Worm (Caenorhabditis elegans) whole organism, young adult: Measurements from ENCODE around the gene apn-1.
A peak's percentile ranks its signal among the peaks of the same experiment; 100 is the strongest.

Experiments
- B0019.2 ChIP-seq: fragments of 200-800 bp; sonication (Bioruptor generic); conservative IDR thresholded peaks from 2 replicates; pipeline ENCODE4 v1.3.6; 2022; ENCODE audit warnings: missing genetic modification reagents, missing genetic modification characterization, missing compliant biosample characterization
- C17E4.6 ChIP-seq: fragments of 200-800 bp; sonication (Bioruptor generic); IDR thresholded peaks from 2 replicates; pipeline ENCODE4 v1.3.6; 2022; ENCODE audit warnings: missing genetic modification reagents, missing genetic modification characterization, missing compliant biosample characterization
- F10E7.11 ChIP-seq: sonication (generic microtip); optimal IDR thresholded peaks from 2 replicates; lab custom pipeline; 2017; ENCODE audit warnings: mild to moderate bottlenecking, missing genetic modification characterization, moderate library complexity, missing compliant biosample characterization
- F37B4.10 ChIP-seq: fragments of 200-800 bp; sonication (Bioruptor generic); IDR thresholded peaks from 2 replicates; pipeline ENCODE4 v1.3.6; 2022; ENCODE audit warnings: missing genetic modification characterization, missing compliant biosample characterization
- F49E8.2 ChIP-seq: sonication (generic microtip); optimal IDR thresholded peaks from 3 replicates; lab custom pipeline; 2017; ENCODE audit warnings: missing genetic modification characterization, mild to moderate bottlenecking, missing compliant biosample characterization, antibody characterized with exemption, moderate library complexity; ENCODE audit not compliant: insufficient read depth
- Y56A3A.18 ChIP-seq: fragments of 200-800 bp; sonication (Bioruptor generic); IDR thresholded peaks from 2 replicates; pipeline ENCODE4 v1.3.6; 2022; ENCODE audit warnings: missing genetic modification reagents, missing genetic modification characterization, missing compliant biosample characterization
- Y67H2A.10 ChIP-seq: fragments of 200-800 bp; sonication (Bioruptor generic); conservative IDR thresholded peaks from 2 replicates; pipeline ENCODE4 v1.3.6; 2022; ENCODE audit warnings: missing genetic modification reagents, missing genetic modification characterization, missing compliant biosample characterization
- ama-1 ChIP-seq, 3 experiments: fragments of 150-350 bp in 1 of 3; sonication (generic microtip) in 2 of 3; optimal IDR thresholded peaks; 2 replicates each; lab custom pipeline; 2014 to 2018; ENCODE audit warnings: missing biosample characterization in 2 of 3, missing genetic modification characterization in 2 of 3, missing genetic modification reagents in 2 of 3
- athp-1 ChIP-seq: sonication (generic microtip); optimal IDR thresholded peaks from 2 replicates; lab custom pipeline; 2017; ENCODE audit warnings: mild to moderate bottlenecking, missing genetic modification characterization, missing compliant biosample characterization
- attf-5 ChIP-seq: fragments of 200-800 bp; sonication (Bioruptor generic); optimal IDR thresholded peaks from 2 replicates; lab custom pipeline; 2018; ENCODE audit warnings: mild to moderate bottlenecking, missing genetic modification characterization, missing compliant biosample characterization
- cebp-2 ChIP-seq: fragments of 200-800 bp; sonication (Bioruptor generic); IDR thresholded peaks from 2 replicates; pipeline ENCODE4 v1.3.6; 2022; ENCODE audit warnings: missing genetic modification characterization, missing compliant biosample characterization
- ceh-100 ChIP-seq: fragments of 200-800 bp; sonication (Bioruptor generic); IDR thresholded peaks from 2 replicates; pipeline ENCODE4 v1.3.6; 2022; ENCODE audit warnings: missing genetic modification reagents, missing genetic modification characterization, missing compliant biosample characterization
- ceh-91 ChIP-seq: fragments of 200-800 bp; sonication (Bioruptor generic); IDR thresholded peaks from 2 replicates; pipeline ENCODE4 v1.3.6; 2022; ENCODE audit warnings: missing genetic modification reagents, missing genetic modification characterization, missing compliant biosample characterization
- dpl-1 ChIP-seq: fragments of 150-350 bp; optimal IDR thresholded peaks from 2 replicates; lab custom pipeline; 2014; ENCODE audit warnings: missing biosample characterization, missing genetic modification reagents, missing genetic modification characterization
- egrh-3 ChIP-seq: fragments of 200-800 bp; sonication (Bioruptor generic); IDR thresholded peaks from 2 replicates; pipeline ENCODE4 v1.3.6; 2022; ENCODE audit warnings: missing genetic modification reagents, missing genetic modification characterization, missing compliant biosample characterization
- ekl-4 ChIP-seq: fragments of 200-800 bp; sonication (Bioruptor generic); IDR thresholded peaks from 2 replicates; pipeline ENCODE4 v1.3.6; 2022; ENCODE audit warnings: missing genetic modification reagents, missing genetic modification characterization, missing compliant biosample characterization
- gei-17 ChIP-seq: fragments of 200-800 bp; sonication (Bioruptor generic); optimal IDR thresholded peaks from 2 replicates; lab custom pipeline; 2018; ENCODE audit warnings: mild to moderate bottlenecking, missing genetic modification characterization, missing compliant biosample characterization
- hlh-12 ChIP-seq: sonication (generic microtip); optimal IDR thresholded peaks from 2 replicates; lab custom pipeline; 2016; ENCODE audit warnings: missing genetic modification characterization, missing compliant biosample characterization
- hmg-20 ChIP-seq: fragments of 200-800 bp; sonication (Bioruptor generic); IDR thresholded peaks from 2 replicates; pipeline ENCODE4 v1.3.6; 2022; ENCODE audit warnings: missing genetic modification reagents, missing genetic modification characterization, missing compliant biosample characterization
- hrde-1 ChIP-seq: sonication (generic microtip); optimal IDR thresholded peaks from 2 replicates; lab custom pipeline; 2016; ENCODE audit warnings: missing genetic modification characterization, mild to moderate bottlenecking, missing compliant biosample characterization, moderate library complexity, missing genotype, missing genetic modification reagents, borderline replicate concordance
- lag-1 ChIP-seq: fragments of 200-800 bp; sonication (Bioruptor generic); IDR thresholded peaks from 2 replicates; pipeline ENCODE4 v1.3.6; 2022; ENCODE audit warnings: missing genetic modification reagents, missing genetic modification characterization, missing compliant biosample characterization
- lin-35 ChIP-seq, 3 experiments: fragments of 150-350 bp in 2 of 3; sonication (generic microtip) in 1 of 3; optimal IDR thresholded peaks; 2 replicates each; lab custom pipeline; 2014 to 2018; ENCODE audit warnings: missing biosample characterization in 3 of 3, missing genetic modification characterization in 3 of 3, missing genetic modification reagents in 3 of 3
- lir-1 ChIP-seq: fragments of 200-800 bp; sonication (Bioruptor generic); conservative IDR thresholded peaks from 2 replicates; pipeline ENCODE4 v1.3.6; 2022; ENCODE audit warnings: missing genetic modification reagents, missing genetic modification characterization, missing compliant biosample characterization
- lsl-1 ChIP-seq: fragments of 200-800 bp; sonication (Bioruptor generic); optimal IDR thresholded peaks from 2 replicates; lab custom pipeline; 2018; ENCODE audit warnings: mild to moderate bottlenecking, missing genetic modification characterization, moderate library complexity, missing compliant biosample characterization
- lsy-27 ChIP-seq: sonication (generic microtip); optimal IDR thresholded peaks from 2 replicates; lab custom pipeline; 2017; ENCODE audit warnings: missing genetic modification characterization, mild to moderate bottlenecking, missing compliant biosample characterization, antibody characterized with exemption, missing genotype, borderline replicate concordance; ENCODE audit not compliant: insufficient read depth
- madf-8 ChIP-seq: fragments of 200-800 bp; sonication (Bioruptor generic); conservative IDR thresholded peaks from 2 replicates; pipeline ENCODE4 v1.3.6; 2022; ENCODE audit warnings: missing genetic modification reagents, missing genetic modification characterization, missing compliant biosample characterization
- nfya-1 ChIP-seq: sonication (generic microtip); optimal IDR thresholded peaks from 2 replicates; lab custom pipeline; 2017; ENCODE audit warnings: antibody characterized with exemption, missing compliant biosample characterization, missing genetic modification characterization, borderline replicate concordance; ENCODE audit not compliant: insufficient read depth
- nhr-27 ChIP-seq: fragments of 200-800 bp; sonication (Bioruptor generic); optimal IDR thresholded peaks from 2 replicates; lab custom pipeline; 2018; ENCODE audit warnings: mild to moderate bottlenecking, missing genetic modification characterization, moderate library complexity, missing compliant biosample characterization
- nhr-80 ChIP-seq: sonication (generic microtip); optimal IDR thresholded peaks from 2 replicates; lab custom pipeline; 2016; ENCODE audit warnings: missing genetic modification characterization, missing compliant biosample characterization
- rcor-1 ChIP-seq: fragments of 200-800 bp; sonication (Bioruptor generic); IDR thresholded peaks from 2 replicates; pipeline ENCODE4 v1.3.6; 2022; ENCODE audit warnings: missing genetic modification reagents, missing genetic modification characterization, missing compliant biosample characterization
- sdz-38 ChIP-seq: sonication (generic microtip); optimal IDR thresholded peaks from 2 replicates; lab custom pipeline; 2016; ENCODE audit warnings: missing genotype, missing genetic modification characterization, missing compliant biosample characterization
- snpc-3.4 ChIP-seq: sonication (generic microtip); optimal IDR thresholded peaks from 2 replicates; lab custom pipeline; 2017; ENCODE audit warnings: missing genetic modification characterization, mild to moderate bottlenecking, missing compliant biosample characterization, antibody characterized with exemption, moderate library complexity, missing genotype, missing genetic modification reagents
- snpc-4 ChIP-seq, 5 experiments: fragments of 150-350 bp in 1 of 5; sonication (generic microtip) in 4 of 5; optimal IDR thresholded peaks; 2 replicates each; lab custom pipeline; 2014 to 2018; ENCODE audit warnings: missing genetic modification characterization in 5 of 5, missing biosample characterization in 3 of 5, antibody characterized with exemption in 2 of 5, mild to moderate bottlenecking in 2 of 5, missing compliant biosample characterization in 2 of 5, missing genotype in 2 of 5, moderate library complexity in 2 of 5, missing genetic modification reagents in 1 of 5
- sptf-2 ChIP-seq: fragments of 200-800 bp; sonication (Bioruptor generic); optimal IDR thresholded peaks from 2 replicates; lab custom pipeline; 2018; ENCODE audit warnings: mild to moderate bottlenecking, missing genetic modification characterization, missing compliant biosample characterization
- tbx-9 ChIP-seq: sonication (generic microtip); optimal IDR thresholded peaks from 2 replicates; lab custom pipeline; 2016; ENCODE audit warnings: borderline replicate concordance, missing genetic modification characterization, inconsistent platforms, missing compliant biosample characterization
- tlf-1 ChIP-seq: fragments of 200-800 bp; sonication (Bioruptor generic); optimal IDR thresholded peaks from 2 replicates; lab custom pipeline; 2018; ENCODE audit warnings: mild to moderate bottlenecking, missing genetic modification characterization, missing compliant biosample characterization
- unc-130 ChIP-seq: sonication (generic microtip); optimal IDR thresholded peaks from 2 replicates; lab custom pipeline; 2016; ENCODE audit warnings: missing genetic modification reagents, missing genetic modification characterization, missing compliant biosample characterization
- zfh-2 ChIP-seq: fragments of 200-800 bp; sonication (Bioruptor generic); conservative IDR thresholded peaks from 2 replicates; pipeline ENCODE4 v1.3.6; 2022; ENCODE audit warnings: missing genetic modification reagents, missing genetic modification characterization, missing compliant biosample characterization
- ztf-22 ChIP-seq: fragments of 200-800 bp; sonication (Bioruptor generic); optimal IDR thresholded peaks from 2 replicates; lab custom pipeline; 2018; ENCODE audit warnings: mild to moderate bottlenecking, missing genetic modification characterization, moderate library complexity, missing compliant biosample characterization
- ztf-28 ChIP-seq: fragments of 200-800 bp; sonication (Bioruptor generic); IDR thresholded peaks from 2 replicates; pipeline ENCODE4 v1.3.6; 2022; ENCODE audit warnings: missing genetic modification reagents, missing genetic modification characterization, missing compliant biosample characterization

The apn-1 gene

DNA sequence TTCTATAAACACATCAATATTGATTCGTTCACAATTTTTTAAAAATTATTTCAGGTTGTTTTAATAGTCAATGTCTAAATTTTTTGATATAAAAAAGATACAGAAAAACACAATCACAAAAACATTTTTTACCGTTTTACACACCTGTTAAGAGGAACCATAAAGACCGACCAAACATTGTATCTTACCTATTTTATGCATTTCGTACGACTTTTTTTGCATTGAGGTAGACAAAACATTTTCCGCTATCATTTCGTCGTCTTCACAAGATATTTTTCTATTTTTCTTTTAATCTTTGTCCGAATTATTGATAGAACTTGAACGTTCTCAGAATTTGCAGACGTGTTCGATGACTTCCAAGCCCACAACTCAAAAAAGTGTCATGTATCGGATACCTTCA lies 39.0 kb upstream of the apn-1 start, which contains the start of gene glna-2:
TSS of gene glna-2 (plus strand) at position 301 of the 400 bp plus-strand sequence.
- TF ChIP-seq zfh-2 (GFP tag; lab: Robert Waterston, UW) (no peak), C17E4.6 (GFP tag; lab: Robert Waterston, UW) (no peak), ekl-4 (GFP tag; lab: Robert Waterston, UW) (no peak), hlh-12 (tag; lab: Kevin White, UChicago) (no peak), egrh-3 (no peak)

DNA sequence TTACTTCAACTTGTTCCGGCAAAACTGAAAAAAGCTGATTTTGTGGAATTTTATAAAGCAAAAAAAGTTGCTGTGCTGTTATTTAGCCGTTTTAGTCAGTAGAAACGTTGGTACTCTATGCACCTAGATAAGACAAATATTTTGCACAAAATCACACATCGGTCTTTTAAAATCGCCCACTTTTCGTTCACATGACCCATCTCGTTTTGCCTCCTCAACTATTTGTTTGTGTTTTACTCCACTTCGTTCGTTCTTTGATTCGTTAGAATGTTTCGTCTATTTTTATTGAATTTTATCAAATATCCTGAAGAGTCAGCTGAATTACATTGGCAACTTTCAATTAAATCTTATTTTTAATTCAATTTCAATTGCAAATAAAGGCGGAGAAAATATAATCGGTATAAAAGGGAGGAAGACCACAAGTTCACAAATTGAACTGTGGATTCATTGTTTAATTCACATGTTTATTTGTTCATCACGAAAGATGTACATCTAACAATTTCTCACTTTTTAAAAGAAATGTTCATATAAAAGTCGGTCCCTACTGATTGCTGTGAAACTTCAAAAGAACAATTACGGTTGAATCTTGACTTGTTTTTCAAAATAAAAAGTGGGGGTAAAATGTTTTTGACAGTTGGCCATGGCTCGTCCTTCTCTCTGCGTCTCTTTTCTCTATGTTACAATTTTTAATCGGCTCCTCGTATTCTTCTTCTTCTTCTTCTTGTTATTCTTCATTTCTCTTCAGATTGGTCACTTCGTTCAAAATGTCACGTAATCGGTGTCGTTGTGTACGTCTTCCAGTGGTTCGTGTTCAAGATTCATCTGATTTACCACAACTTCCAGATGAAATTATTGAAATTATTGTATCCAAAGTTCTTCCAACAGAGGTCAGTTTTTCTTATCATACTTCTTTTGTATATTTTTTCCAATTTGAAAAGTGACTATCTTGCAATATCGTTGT lies 35.0 kb upstream of the apn-1 start, which contains the start of gene DH11.2:
TSS of gene DH11.2 (plus strand) at position 746 of the 961 bp plus-strand sequence.
- TF ChIP-seq nhr-27 (tag; lab: Kevin White, UChicago) (no peak), lag-1 (no peak), gei-17 (GFP tag; lab: Kevin White, UChicago) (no peak), sptf-2 (GFP tag; lab: Kevin White, UChicago) (no peak), nhr-80 (tag; lab: Kevin White, UChicago) (peak; percentile 42), F37B4.10 (GFP tag; lab: Robert Waterston, UW) (no peak), tbx-9 (tag; lab: Kevin White, UChicago) (no peak), tlf-1 (GFP tag; lab: Kevin White, UChicago) (peak; percentile 15), snpc-4 (GFP tag; optimal IDR thresholded peaks at IDR 0.05; lab: Kevin White, UChicago) (no peak), snpc-4 (tag; optimal IDR thresholded peaks at IDR 0.05; lab: Kevin White, UChicago) (no peak), sdz-38 (tag; lab: Kevin White, UChicago) (no peak), lsl-1 (GFP tag; lab: Kevin White, UChicago) (no peak), B0019.2 (GFP tag; lab: Robert Waterston, UW) (no peak), nfya-1 (no peak), hlh-12 (tag; lab: Kevin White, UChicago) (no peak), madf-8 (GFP tag; lab: Robert Waterston, UW) (no peak), snpc-3.4 (no peak), egrh-3 (no peak), ama-1 (optimal IDR thresholded peaks at IDR 0.05; lab: Kevin White, UChicago) (peak; percentile 84), ama-1 (GFP tag; optimal IDR thresholded peaks at IDR 0.05; lab: Kevin White, UChicago) (no peak), dpl-1 (no peak), zfh-2 (GFP tag; lab: Robert Waterston, UW) (no peak)

DNA sequence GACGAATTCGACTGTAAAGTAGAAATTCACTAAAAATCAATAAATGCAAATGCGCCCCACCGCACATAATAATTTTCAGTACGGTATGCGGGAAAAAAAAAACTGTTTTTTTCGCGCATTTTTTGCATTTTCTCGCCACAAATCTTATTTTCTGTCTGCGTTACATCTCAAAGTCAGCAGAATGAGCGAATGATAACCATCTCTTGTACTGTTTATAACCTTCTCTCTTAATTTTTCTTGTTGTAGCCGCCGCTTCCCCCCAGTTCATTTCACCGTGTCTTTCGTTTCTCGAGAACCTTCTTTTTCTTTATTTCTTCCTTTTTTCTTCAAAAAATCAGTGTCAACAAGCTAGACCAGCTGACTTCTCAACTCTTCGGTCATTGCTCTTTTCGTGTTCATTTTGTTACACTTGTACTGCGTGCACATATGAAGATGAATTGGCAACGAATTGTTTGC lies 31.9 kb upstream of the apn-1 start:
- TF ChIP-seq hmg-20 (no peak), rcor-1 (GFP tag; lab: Robert Waterston, UW) (peak; percentile 87), cebp-2 (GFP tag; lab: Robert Waterston, UW) (no peak), athp-1 (tag; lab: Kevin White, UChicago) (peak; percentile 88), Y67H2A.10 (GFP tag; lab: Robert Waterston, UW) (peak; percentile 77; the same call in 1 of the 2 replicates), hrde-1 (tag; lab: Kevin White, UChicago) (peak; percentile 39), ceh-100 (GFP tag; lab: Robert Waterston, UW) (peak; percentile 39; the same call in 1 of the 2 replicates), F10E7.11 (tag; lab: Kevin White, UChicago) (no peak), F49E8.2 (tag; lab: Kevin White, UChicago) (peak; percentile 47), ekl-4 (GFP tag; lab: Robert Waterston, UW) (peak; percentile 22; the same call in 1 of the 2 replicates), ztf-22 (no peak), unc-130 (GFP tag; lab: Kevin White, UChicago) (peak; percentile 74), tlf-1 (GFP tag; lab: Kevin White, UChicago) (peak; percentile 87), lsy-27 (tag; lab: Kevin White, UChicago) (no peak), lin-35 (GFP tag; optimal IDR thresholded peaks at IDR 0.05; lab: Kevin White, UChicago) (peak in 1 of 3 experiments; percentile 66), ztf-28 (0 out of 2 replicates have a peak, but pooled peaks have one; percentile 29), attf-5 (GFP tag; lab: Kevin White, UChicago) (peak; percentile 26), C17E4.6 (GFP tag; lab: Robert Waterston, UW) (peak; percentile 73; the same call in 1 of the 2 replicates), dpl-1 (peak; percentile 86), lir-1 (GFP tag; lab: Robert Waterston, UW) (peak; percentile 50; the same call in 1 of the 2 replicates), ceh-91 (GFP tag; lab: Robert Waterston, UW) (peak; percentile 95), Y56A3A.18 (GFP tag; lab: Robert Waterston, UW) (peak; percentile 63; the same call in 1 of the 2 replicates)
